Worm (Caenorhabditis elegans): ENCODE results near the gene col-164.

- TF ChIP-seq rcor-1 (GFP tag; IDR thresholded peaks at IDR 0.05): no peak
- TF ChIP-seq F49E8.2 (tag; optimal IDR thresholded peaks at IDR 0.05; ENCODE audit: insufficient read depth): no peak
- TF ChIP-seq Y95B8A.8 (GFP tag; IDR thresholded peaks at IDR 0.05): no peak
- no peak for TF ChIP-seq tbx-9 (tag; optimal IDR thresholded peaks at IDR 0.05; ENCODE audit: borderline replicate concordance)
- TF ChIP-seq ets-4 (GFP tag; optimal IDR thresholded peaks at IDR 0.05): no peak
These were observed 3.5 kb downstream of the col-164 start, which contains the start of gene T21D9.2 for ce11 chrX:2096804-2097203.

Measured in whole organism, young adult.